Fruit fly (Drosophila melanogaster): ENCODE data around the gene Ndf.

The Ndf gene

DNA sequence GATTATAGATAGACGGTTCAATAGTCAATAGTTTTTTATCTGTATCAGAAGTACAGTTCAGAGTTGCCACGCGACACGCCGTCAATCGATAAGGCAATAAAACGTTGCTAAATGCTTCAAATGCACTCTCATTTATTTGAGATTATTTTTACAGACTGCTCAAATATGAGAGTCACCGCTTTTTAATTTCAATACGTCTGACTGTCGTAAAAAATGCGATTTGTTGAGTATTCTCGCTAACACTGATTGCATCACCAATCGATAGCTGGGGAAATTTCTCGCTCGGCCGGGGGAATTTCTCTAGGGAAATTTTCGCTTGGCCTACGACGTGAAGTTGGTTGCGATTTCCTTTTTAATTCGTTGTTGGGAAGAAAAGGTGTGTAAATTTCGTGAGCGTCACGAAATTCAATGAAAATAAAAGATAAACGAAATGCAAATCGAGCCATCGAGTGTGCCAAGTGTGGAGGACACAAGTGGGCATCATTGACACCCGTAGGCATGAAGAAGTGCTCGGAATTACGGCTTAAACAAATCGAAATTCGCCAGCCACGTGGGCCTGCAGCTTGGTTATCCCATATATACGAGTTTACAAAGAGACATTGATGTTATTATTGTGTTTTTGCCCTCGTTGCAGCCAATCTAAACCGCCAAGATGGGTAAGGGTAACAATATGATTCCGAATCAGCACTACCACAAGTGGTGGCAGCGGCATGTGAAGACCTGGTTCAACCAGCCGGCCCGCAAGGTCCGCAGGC lies 36.5 kb upstream of the Ndf start, which contains the start of the genes Dref and RpL13 (continued):
- TF ChIP-seq wor (GFP tag; IDR thresholded peaks at IDR 0.05) (no peak), CG13624 (GFP tag; optimal IDR thresholded peaks at IDR 0.05) (peak; percentile 93), Mes4 (GFP tag; optimal IDR thresholded peaks at IDR 0.05) (peak; percentile 95), sr (GFP tag; IDR thresholded peaks at IDR 0.05) (peak; percentile 85; the same call in 2 of the 3 replicates), CG12299 (tag; optimal IDR thresholded peaks at IDR 0.05) (peak; percentile 91), CG6765 (GFP tag; optimal IDR thresholded peaks at IDR 0.05) (peak; percentile 98), CG2202 (tag; optimal IDR thresholded peaks at IDR 0.05) (peak; percentile 79), kni (GFP tag; optimal IDR thresholded peaks at IDR 0.05) (peak; percentile 97), so (GFP tag; IDR thresholded peaks at IDR 0.05) (peak; percentile 89), CG13296 (GFP tag; optimal IDR thresholded peaks at IDR 0.05) (peak; percentile 97), CG5245 (GFP tag; optimal IDR thresholded peaks at IDR 0.05) (peak; percentile 46), Nf-YA (GFP tag; IDR thresholded peaks at IDR 0.05) (peak; percentile 72), HLH54F (GFP tag; optimal IDR thresholded peaks at IDR 0.05) (peak; percentile 80), CG6254 (GFP tag; optimal IDR thresholded peaks at IDR 0.05) (peak; percentile 79), dati (GFP tag; IDR thresholded peaks at IDR 0.05) (peak; percentile 71), CG8281 (tag; optimal IDR thresholded peaks at IDR 0.05) (peak; percentile 70), fd3F (GFP tag; optimal IDR thresholded peaks at IDR 0.05) (peak; percentile 74), TFAM (GFP tag; optimal IDR thresholded peaks at IDR 0.05) (peak; percentile 41), fd64A (GFP tag; optimal IDR thresholded peaks at IDR 0.05) (peak; percentile 94), Trl (optimal IDR thresholded peaks at IDR 0.05) (no peak), Trl (GFP tag; optimal IDR thresholded peaks at IDR 0.05) (peak; percentile 90), CG8388 (GFP tag; optimal IDR thresholded peaks at IDR 0.05) (peak; percentile 76), CG10959 (GFP tag; IDR thresholded peaks at IDR 0.05) (peak; percentile 51; the same call in 1 of the 2 replicates), br (optimal IDR thresholded peaks at IDR 0.05) (no peak), Opbp (GFP tag; IDR thresholded peaks at IDR 0.05; ENCODE audit: partially characterized antibody) (peak; percentile 99), otp (GFP tag; IDR thresholded peaks at IDR 0.05) (peak; percentile 93), MESR4 (GFP tag; optimal IDR thresholded peaks at IDR 0.05) (peak; percentile 98), fu2 (GFP tag; optimal IDR thresholded peaks at IDR 0.05) (peak; percentile 86), nom (GFP tag; optimal IDR thresholded peaks at IDR 0.05) (peak; percentile 92), Stat92E (GFP tag; optimal IDR thresholded peaks at IDR 0.05) (peak in 1 of 3 experiments; percentile 80), CG10431 (GFP tag; optimal IDR thresholded peaks at IDR 0.05) (peak; percentile 94), CG7928 (GFP tag; optimal IDR thresholded peaks at IDR 0.05) (peak; percentile 74), CG3847 (GFP tag; IDR thresholded peaks at IDR 0.05) (peak; percentile 80), NK7.1 (GFP tag; optimal IDR thresholded peaks at IDR 0.05) (peak; percentile 92), Atf3 (GFP tag; optimal IDR thresholded peaks at IDR 0.05) (peak; percentile 74), ase (GFP tag; IDR thresholded peaks at IDR 0.05) (peak; percentile 73; the same call in 2 of the 3 replicates), CG3838 (GFP tag; optimal IDR thresholded peaks at IDR 0.05) (peak; percentile 71), CG2120 (GFP tag; optimal IDR thresholded peaks at IDR 0.05) (peak; percentile 85), CG11560 (tag; IDR thresholded peaks at IDR 0.05) (0 out of 3 replicates have a peak, but pooled peaks have one; percentile 11), Dip3 (GFP tag; optimal IDR thresholded peaks at IDR 0.05) (peak; percentile 80), BEAF-32 (GFP tag; optimal IDR thresholded peaks at IDR 0.05) (peak; percentile 84), Hsf (GFP tag; optimal IDR thresholded peaks at IDR 0.05) (peak; percentile 81), CG10267 (tag; optimal IDR thresholded peaks at IDR 0.05) (peak; percentile 94), tin (GFP tag; optimal IDR thresholded peaks at IDR 0.05) (peak; percentile 69), Hr39 (optimal IDR thresholded peaks at IDR 0.05) (no peak), CG1024 (GFP tag; IDR thresholded peaks at IDR 0.05) (peak; percentile 69), mirr (GFP tag; optimal IDR thresholded peaks at IDR 0.05) (peak; percentile 98), CG7987 (GFP tag; optimal IDR thresholded peaks at IDR 0.05) (peak; percentile 99), CG8290 (GFP tag; optimal IDR thresholded peaks at IDR 0.05) (peak; percentile 67), CG8290 (tag; optimal IDR thresholded peaks at IDR 0.05) (peak; percentile 87 to 92)
